Fruit fly (Drosophila melanogaster) Kc167 (cell line): ENCODE data around the gene dpr5.

Experiments
- Myc ChIP-seq: fragments of >200 bp; optimal IDR thresholded peaks from 2 replicates; lab custom pipeline; 2017; ENCODE audit warnings: missing external identifiers
- Sin3A ChIP-seq: fragments of >200 bp; optimal IDR thresholded peaks from 2 replicates; lab custom pipeline; 2018; ENCODE audit warnings: missing external identifiers
- h ChIP-seq: fragments of >200 bp; optimal IDR thresholded peaks from 3 replicates; lab custom pipeline; 2018; ENCODE audit warnings: missing external identifiers
- insv ChIP-seq: fragments of >200 bp; optimal IDR thresholded peaks from 3 replicates; lab custom pipeline; 2018; ENCODE audit warnings: missing external identifiers
- psq ChIP-seq: fragments of >200 bp; optimal IDR thresholded peaks from 2 replicates; lab custom pipeline; 2017; ENCODE audit warnings: missing external identifiers
- ttk ChIP-seq: sonication (Bioruptor generic); optimal IDR thresholded peaks from 2 replicates; lab custom pipeline; 2017; ENCODE audit warnings: missing external identifiers

DNA sequence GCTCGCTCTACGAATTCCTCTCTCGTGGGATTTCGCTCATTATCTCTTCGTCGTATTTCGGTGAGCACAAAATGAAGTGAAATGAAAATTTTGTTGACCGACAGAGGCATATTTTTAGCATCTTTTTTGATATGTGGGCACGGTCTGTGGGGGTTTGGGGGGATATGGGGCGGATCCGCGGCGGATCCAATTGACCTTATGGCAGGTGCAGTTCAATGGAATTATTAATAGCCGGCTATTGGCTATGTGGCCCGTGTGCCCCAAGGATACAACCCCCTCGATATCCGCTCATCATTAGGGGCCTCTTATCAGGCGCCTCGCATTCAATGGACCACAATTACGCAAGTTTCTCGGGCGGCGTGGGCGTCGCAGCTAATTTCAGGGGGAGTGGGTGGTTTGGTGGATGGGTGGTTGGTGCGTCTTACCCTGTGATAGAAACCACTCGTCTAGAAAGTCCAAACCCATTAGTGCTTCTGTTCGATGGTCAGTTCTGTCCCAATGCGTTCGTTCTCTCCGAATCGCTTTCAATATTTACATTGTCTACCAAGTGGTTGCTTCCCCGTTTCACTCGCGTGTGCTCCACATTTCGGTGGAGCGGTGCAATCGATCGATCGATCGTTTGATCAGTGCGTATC lies 48.5 kb upstream of the dpr5 start, which contains the start of gene sals:
- TF ChIP-seq ttk (no peak), psq (lab: Kevin White, UChicago) (no peak), Myc (no peak), Sin3A (no peak), h (lab: Kevin White, UChicago) (no peak), insv (lab: Kevin White, UChicago) (no peak)
